Fruit fly (Drosophila melanogaster) S2 (cell line): Measurements from ENCODE around the gene CG13614.

Source experiments
- CG8478 ChIP-seq: fragments of >200 bp; optimal IDR thresholded peaks from 2 replicates; lab custom pipeline; 2018
- CTCF ChIP-seq, 2 experiments: fragments of >200 bp; optimal IDR thresholded peaks; 2 replicates each; lab custom pipeline; 2018

DNA sequence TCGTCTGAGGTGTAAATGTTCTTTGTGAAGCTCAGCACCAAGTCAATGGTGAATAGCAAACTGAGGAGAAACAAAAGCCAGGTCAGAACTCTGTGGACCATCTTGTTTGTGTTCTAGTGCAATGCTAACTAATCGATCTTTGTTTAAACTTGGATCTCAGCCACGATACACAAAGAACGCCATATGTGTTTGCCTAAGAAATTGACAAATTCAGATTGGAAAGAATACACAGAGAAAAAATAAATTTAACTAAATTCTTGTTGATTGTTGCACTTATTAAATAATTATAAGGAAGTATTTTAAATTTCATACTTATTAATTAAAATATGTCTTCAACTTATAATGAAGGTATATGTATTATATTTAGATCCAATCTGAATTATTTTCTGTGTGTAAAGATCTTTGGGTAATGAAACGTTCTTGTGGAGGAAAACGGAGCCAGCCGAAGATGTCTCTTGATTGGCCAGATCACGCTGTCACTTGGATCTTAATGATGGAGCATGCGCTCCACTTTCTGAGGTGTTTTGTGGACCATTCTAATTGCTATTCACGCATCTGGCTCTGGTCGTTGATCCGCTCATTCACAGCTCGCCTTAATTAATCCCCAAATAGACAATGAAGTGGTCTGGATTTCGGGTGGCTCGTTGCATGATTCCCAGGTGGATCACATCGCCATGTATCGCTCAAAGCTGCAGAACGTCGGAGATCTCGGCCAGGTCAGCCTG, 4.3 kb upstream of the CG13614 start, which contains the start of the genes CG17784 and CG13613:
- TF ChIP-seq CG8478 (lab: Kevin White, UChicago) (no peak), CTCF (optimal IDR thresholded peaks at IDR 0.05; lab: Kevin White, UChicago) (no peak)
